Worm (Caenorhabditis elegans) whole organism, L4 larva: ENCODE measurements around the gene C08F8.15.

ENCODE experiments used
- F49E8.2 ChIP-seq: sonication (generic microtip); optimal IDR thresholded peaks from 2 replicates; lab custom pipeline; 2016; ENCODE audit warnings: missing compliant biosample characterization, mild to moderate bottlenecking, missing genetic modification characterization, borderline replicate concordance
- ama-1 ChIP-seq: fragments of 150-350 bp; optimal IDR thresholded peaks from 2 replicates; lab custom pipeline; 2014; ENCODE audit warnings: inconsistent platforms, mixed read lengths
- lsy-2 ChIP-seq, 2 experiments: fragments of 150-350 bp in 1 of 2; sonication (generic microtip) in 1 of 2; optimal IDR thresholded peaks; 2 replicates each; lab custom pipeline; 2014 to 2017; ENCODE audit warnings: missing biosample characterization in 2 of 2, missing genetic modification characterization in 2 of 2
- mdl-1 ChIP-seq, 2 experiments: fragments of 150-350 bp in 1 of 2; sonication (generic microtip) in 1 of 2; optimal IDR thresholded peaks; 2 replicates each; lab custom pipeline; 2014 to 2017; ENCODE audit warnings: missing biosample characterization in 2 of 2, missing genetic modification characterization in 2 of 2
- nhr-237 ChIP-seq: sonication (generic microtip); optimal IDR thresholded peaks from 2 replicates; lab custom pipeline; 2017; ENCODE audit warnings: missing biosample characterization, missing genetic modification characterization
- zfp-3 ChIP-seq: fragments of 200-800 bp; sonication (Bioruptor generic); conservative IDR thresholded peaks from 2 replicates; pipeline ENCODE4 v1.3.6; 2022; ENCODE audit warnings: missing genetic modification reagents, missing genetic modification characterization, missing compliant biosample characterization
- zip-11 ChIP-seq: fragments of 200-800 bp; sonication (Bioruptor generic); IDR thresholded peaks from 2 replicates; pipeline ENCODE4 v1.3.6; 2022; ENCODE audit warnings: missing genetic modification characterization, missing compliant biosample characterization

- TF ChIP-seq zfp-3 (GFP tag; lab: Robert Waterston, UW) (no peak), lsy-2 (tag; optimal IDR thresholded peaks at IDR 0.05; lab: Kevin White, UChicago) (no peak), nhr-237 (tag; lab: Kevin White, UChicago) (no peak), mdl-1 (tag; optimal IDR thresholded peaks at IDR 0.05; lab: Kevin White, UChicago) (no peak), zip-11 (no peak), ama-1 (lab: Kevin White, UChicago) (no peak), F49E8.2 (peak; percentile 3)
Measured at ce11 chrIV:11124674-11125073, 35.9 kb downstream of the C08F8.15 start, which contains the start of gene spo-11.
